Fruit fly (Drosophila melanogaster): ENCODE data around the gene Grip.

- TF ChIP-seq CG7045 (GFP tag; optimal IDR thresholded peaks at IDR 0.05) (no peak), cnc (optimal IDR thresholded peaks at IDR 0.05) (no peak), pad (GFP tag; optimal IDR thresholded peaks at IDR 0.05) (no peak), CG1620 (GFP tag; optimal IDR thresholded peaks at IDR 0.05) (no peak), kay (GFP tag; ENCODE audit: borderline replicate concordance) (no peak), CG12768 (GFP tag; optimal IDR thresholded peaks at IDR 0.05) (no peak), Clk (GFP tag; optimal IDR thresholded peaks at IDR 0.05) (no peak), CG7101 (tag; optimal IDR thresholded peaks at IDR 0.05) (no peak), tj (GFP tag; optimal IDR thresholded peaks at IDR 0.05) (no peak), Mnt (GFP tag; optimal IDR thresholded peaks at IDR 0.05) (no peak), Crg-1 (GFP tag; optimal IDR thresholded peaks at IDR 0.05) (no peak), CG5204 (GFP tag; optimal IDR thresholded peaks at IDR 0.05) (no peak), toe (GFP tag; optimal IDR thresholded peaks at IDR 0.05) (no peak), ovo (GFP tag; optimal IDR thresholded peaks at IDR 0.05) (no peak)
Measured at dm6 chrX:5925793-5926418, 40.2 kb upstream of the Grip start.
